Fruit fly (Drosophila melanogaster) whole organism, adult: Measurements from ENCODE around the gene ND-30.
A peak's percentile ranks its signal among the peaks of the same experiment; 100 is the strongest.

Experiments used
- CG11617 ChIP-seq: fragments of 200-800 bp; sonication (Bioruptor generic); optimal IDR thresholded peaks from 2 replicates; lab custom pipeline; 2017; ENCODE audit warnings: mild to moderate bottlenecking, missing biosample characterization, missing genetic modification reagents, missing genetic modification characterization
- CG12768 ChIP-seq: fragments of 200-800 bp; sonication (Bioruptor generic); optimal IDR thresholded peaks from 2 replicates; lab custom pipeline; 2017; ENCODE audit warnings: missing biosample characterization, missing genetic modification characterization, mild to moderate bottlenecking, moderate library complexity, missing genetic modification reagents
- CG14711 ChIP-seq: fragments of 200-800 bp; sonication (Bioruptor generic); optimal IDR thresholded peaks from 2 replicates; lab custom pipeline; 2018; ENCODE audit warnings: missing biosample characterization, mild to moderate bottlenecking, missing genetic modification characterization, moderate library complexity
- CG1620 ChIP-seq: fragments of 200-800 bp; sonication (Bioruptor generic); optimal IDR thresholded peaks from 2 replicates; lab custom pipeline; 2016; ENCODE audit warnings: missing biosample characterization, missing genetic modification characterization
- CG33017 ChIP-seq: fragments of 200-800 bp; sonication (Bioruptor generic); optimal IDR thresholded peaks from 2 replicates; lab custom pipeline; 2018; ENCODE audit warnings: missing biosample characterization, mild to moderate bottlenecking, missing genetic modification characterization, moderate library complexity
- CG5204 ChIP-seq: fragments of 200-800 bp; sonication (Bioruptor generic); optimal IDR thresholded peaks from 2 replicates; lab custom pipeline; 2016; ENCODE audit warnings: missing biosample characterization, missing genetic modification characterization
- CG7045 ChIP-seq: fragments of 200-800 bp; sonication (Bioruptor generic); optimal IDR thresholded peaks from 2 replicates; lab custom pipeline; 2017; ENCODE audit warnings: missing biosample characterization, mild to moderate bottlenecking, missing genetic modification characterization
- CG7101 ChIP-seq: fragments of 200-800 bp; sonication (Bioruptor generic); optimal IDR thresholded peaks from 2 replicates; lab custom pipeline; 2018; ENCODE audit warnings: missing biosample characterization, mild to moderate bottlenecking, missing genetic modification characterization, moderate library complexity
- Clk ChIP-seq: fragments of 200-800 bp; sonication (Bioruptor generic); optimal IDR thresholded peaks from 2 replicates; lab custom pipeline; 2017; ENCODE audit warnings: missing biosample characterization, missing genetic modification characterization
- Crg-1 ChIP-seq: fragments of 200-800 bp; sonication (Bioruptor generic); optimal IDR thresholded peaks from 2 replicates; lab custom pipeline; 2016; ENCODE audit warnings: missing biosample characterization, missing genetic modification characterization
- Hr96 ChIP-seq: fragments of 200-800 bp; sonication (Bioruptor generic); optimal IDR thresholded peaks from 2 replicates; lab custom pipeline; 2016; ENCODE audit warnings: missing biosample characterization, missing genetic modification characterization
- Mnt ChIP-seq: fragments of 200-800 bp; sonication (Bioruptor generic); optimal IDR thresholded peaks from 2 replicates; lab custom pipeline; 2016; ENCODE audit warnings: missing biosample characterization, mild to moderate bottlenecking, missing genetic modification characterization
- bab1 ChIP-seq: fragments of 200-800 bp; sonication (Bioruptor generic); optimal IDR thresholded peaks from 3 replicates; lab custom pipeline; 2019; ENCODE audit warnings: missing biosample characterization, mild to moderate bottlenecking, missing genetic modification characterization, moderate library complexity
- cic ChIP-seq: fragments of 200-800 bp; sonication (Bioruptor generic); optimal IDR thresholded peaks from 2 replicates; lab custom pipeline; 2017; ENCODE audit warnings: missing biosample characterization, mild to moderate bottlenecking, missing genetic modification characterization, moderate library complexity
- cnc ChIP-seq, 2 experiments: fragments of >200 bp; optimal IDR thresholded peaks; 2 replicates each; lab custom pipeline; 2017
- kay ChIP-seq: fragments of 200-800 bp; sonication (Bioruptor generic); peaks from one replicate; lab custom pipeline; 2016; ENCODE audit warnings: missing biosample characterization, missing genetic modification characterization, borderline replicate concordance
- ovo ChIP-seq: fragments of 200-800 bp; sonication (Bioruptor generic); optimal IDR thresholded peaks from 2 replicates; lab custom pipeline; 2016; ENCODE audit warnings: missing biosample characterization, missing genetic modification characterization
- pad ChIP-seq: fragments of 200-800 bp; sonication (Bioruptor generic); optimal IDR thresholded peaks from 3 replicates; lab custom pipeline; 2017; ENCODE audit warnings: missing biosample characterization, missing genetic modification characterization, mild to moderate bottlenecking, moderate library complexity, missing genetic modification reagents
- tj ChIP-seq: fragments of 200-800 bp; sonication (Bioruptor generic); optimal IDR thresholded peaks from 3 replicates; lab custom pipeline; 2017; ENCODE audit warnings: missing biosample characterization, mild to moderate bottlenecking, missing genetic modification characterization, moderate library complexity
- toe ChIP-seq: fragments of 200-800 bp; sonication (Bioruptor generic); optimal IDR thresholded peaks from 2 replicates; lab custom pipeline; 2016; ENCODE audit warnings: missing biosample characterization, missing genetic modification characterization

Gene ND-30

dm6 chr3L:3148125-3149059 is 11.0 kb downstream of the ND-30 start, which contains the start of the genes Usp5 and BtbVII:
Gene Usp5, minus strand, starts transcription at chr3L:3148358.
Gene BtbVII, plus strand, starts transcription at chr3L:3148646.
- TF ChIP-seq bab1 (GFP tag; lab: Kevin White, UChicago): peak; percentile 82
- TF ChIP-seq Crg-1 (GFP tag; lab: Kevin White, UChicago): peak; percentile 73
- TF ChIP-seq CG12768 (GFP tag; lab: Kevin White, UChicago): peak; percentile 62
- TF ChIP-seq cnc (optimal IDR thresholded peaks at IDR 0.05; lab: Kevin White, UChicago): peak; percentile 80 to 92
- TF ChIP-seq CG14711 (tag; lab: Kevin White, UChicago): peak; percentile 48
- no peak for TF ChIP-seq CG5204 (GFP tag; lab: Kevin White, UChicago)
- TF ChIP-seq tj: peak; percentile 43
- TF ChIP-seq ovo (GFP tag; lab: Kevin White, UChicago): peak; percentile 78
- TF ChIP-seq cic (GFP tag; lab: Kevin White, UChicago): peak; percentile 24
- TF ChIP-seq Mnt (GFP tag; lab: Kevin White, UChicago): peak; percentile 71
- peak; percentile 56 for TF ChIP-seq Clk (GFP tag; lab: Kevin White, UChicago)
- peak; percentile 84 for TF ChIP-seq toe (GFP tag; lab: Kevin White, UChicago)
- TF ChIP-seq kay: no peak
- peak; percentile 0 for TF ChIP-seq CG33017
- TF ChIP-seq CG1620 (GFP tag; lab: Kevin White, UChicago): peak; percentile 85
- peak; percentile 70 for TF ChIP-seq CG11617
- peak; percentile 86 for TF ChIP-seq Hr96 (GFP tag; lab: Kevin White, UChicago)
- TF ChIP-seq CG7101: peak; percentile 73
- peak; percentile 55 for TF ChIP-seq pad (GFP tag; lab: Kevin White, UChicago)
- peak; percentile 45 for TF ChIP-seq CG7045

- TF ChIP-seq CG1620 (GFP tag; lab: Kevin White, UChicago) (peak; percentile 27), CG5204 (GFP tag; lab: Kevin White, UChicago) (no peak), ovo (GFP tag; lab: Kevin White, UChicago) (no peak), cnc (optimal IDR thresholded peaks at IDR 0.05; lab: Kevin White, UChicago) (no peak), cic (GFP tag; lab: Kevin White, UChicago) (no peak), bab1 (GFP tag; lab: Kevin White, UChicago) (peak; percentile 55), CG7045 (peak; percentile 21), Clk (GFP tag; lab: Kevin White, UChicago) (no peak), Hr96 (GFP tag; lab: Kevin White, UChicago) (no peak), CG12768 (GFP tag; lab: Kevin White, UChicago) (peak; percentile 54), CG14711 (tag; lab: Kevin White, UChicago) (peak; percentile 98), tj (peak; percentile 59), toe (GFP tag; lab: Kevin White, UChicago) (no peak), Crg-1 (GFP tag; lab: Kevin White, UChicago) (no peak), CG33017 (no peak), kay (no peak), CG11617 (peak; percentile 10), CG7101 (peak; percentile 12), pad (GFP tag; lab: Kevin White, UChicago) (no peak), Mnt (GFP tag; lab: Kevin White, UChicago) (peak; percentile 57)
These were observed 15.9 kb downstream of the ND-30 start, which contains the start of the genes CG11537 and Alg2 for dm6 chr3L:3143383-3143962. Gene CG11537, minus strand, starts transcription at chr3L:3143457. Gene Alg2, plus strand, starts transcription at chr3L:3143808.

- TF ChIP-seq kay (no peak), Mnt (GFP tag; lab: Kevin White, UChicago) (peak; percentile 52), CG5204 (GFP tag; lab: Kevin White, UChicago) (no peak), CG12768 (GFP tag; lab: Kevin White, UChicago) (no peak), ovo (GFP tag; lab: Kevin White, UChicago) (peak; percentile 29), cnc (optimal IDR thresholded peaks at IDR 0.05; lab: Kevin White, UChicago) (peak in 1 of 2 experiments; percentile 8)
These were observed 16.6 kb downstream of the ND-30 start for dm6 chr3L:3142516-3143382.

dm6 chr3L:3141411-3141810 is 18.0 kb downstream of the ND-30 start:
- TF ChIP-seq CG1620 (GFP tag; lab: Kevin White, UChicago) (no peak), CG14711 (tag; lab: Kevin White, UChicago) (no peak), toe (GFP tag; lab: Kevin White, UChicago) (no peak), tj (no peak), CG11617 (no peak), pad (GFP tag; lab: Kevin White, UChicago) (no peak), Mnt (GFP tag; lab: Kevin White, UChicago) (no peak), cnc (optimal IDR thresholded peaks at IDR 0.05; lab: Kevin White, UChicago) (no peak), ovo (GFP tag; lab: Kevin White, UChicago) (no peak), Crg-1 (GFP tag; lab: Kevin White, UChicago) (no peak), CG7045 (no peak), bab1 (GFP tag; lab: Kevin White, UChicago) (no peak), CG33017 (no peak), CG5204 (GFP tag; lab: Kevin White, UChicago) (no peak), kay (no peak)
